Worm (Caenorhabditis elegans): Measurements from ENCODE around the gene ace-1.

- TF ChIP-seq ama-1 (optimal IDR thresholded peaks at IDR 0.05): no peak
- TF ChIP-seq skn-1 (tag; optimal IDR thresholded peaks at IDR 0.05): no peak
- no peak for TF ChIP-seq unc-62 (GFP tag; optimal IDR thresholded peaks at IDR 0.05)
- TF ChIP-seq nhr-10 (tag; optimal IDR thresholded peaks at IDR 0.05): no peak
- TF ChIP-seq nhr-23 (tag; optimal IDR thresholded peaks at IDR 0.05): no peak
- no peak for TF ChIP-seq blmp-1 (tag; optimal IDR thresholded peaks at IDR 0.05; ENCODE audit: insufficient read depth)
- no peak for TF ChIP-seq ceh-82 (tag; optimal IDR thresholded peaks at IDR 0.05)
- no peak for TF ChIP-seq nhr-6 (tag; optimal IDR thresholded peaks at IDR 0.05)
- TF ChIP-seq unc-39 (tag; optimal IDR thresholded peaks at IDR 0.05): no peak
Observed at ce11 chrX:16416790-16417330, 49.8 kb downstream of the ace-1 start, which contains the start of gene eat-17.
